Worm (Caenorhabditis elegans): Measurements from ENCODE around the gene gipc-1.

- TF ChIP-seq daf-12 (tag; optimal IDR thresholded peaks at IDR 0.05) (no peak), unc-62 (GFP tag; optimal IDR thresholded peaks at IDR 0.05) (no peak), elt-3 (tag; optimal IDR thresholded peaks at IDR 0.05) (no peak), nhr-23 (tag; optimal IDR thresholded peaks at IDR 0.05) (no peak), ama-1 (optimal IDR thresholded peaks at IDR 0.05) (no peak), ztf-11 (tag; optimal IDR thresholded peaks at IDR 0.05) (no peak), nhr-28 (tag; optimal IDR thresholded peaks at IDR 0.05) (no peak), zag-1 (tag; optimal IDR thresholded peaks at IDR 0.05) (no peak), nhr-237 (tag; optimal IDR thresholded peaks at IDR 0.05) (no peak), nhr-25 (tag; optimal IDR thresholded peaks at IDR 0.05) (no peak)
Observed at ce11 chrIII:4909938-4910337, 39.4 kb downstream of the gipc-1 start, which contains the start of gene F26F4.12.
